Worm (Caenorhabditis elegans): ENCODE data around the gene C08E3.1.

- TF ChIP-seq lin-13 (GFP tag; optimal IDR thresholded peaks at IDR 0.05), result no peak
- TF ChIP-seq ceh-82 (tag; optimal IDR thresholded peaks at IDR 0.05), result no peak
- TF ChIP-seq nhr-77 (tag; optimal IDR thresholded peaks at IDR 0.05), result no peak
- no peak for TF ChIP-seq mdl-1 (tag; optimal IDR thresholded peaks at IDR 0.05)
- TF ChIP-seq skn-1 (tag; optimal IDR thresholded peaks at IDR 0.05), result no peak
Observed at ce11 chrII:1646199-1646598, 12.6 kb downstream of the C08E3.1 start, which contains the start of gene ZC204.17.
